Worm (Caenorhabditis elegans) whole organism, L4/young adult: ENCODE results near the gene C54D10.13.

ENCODE experiments used
- W03F9.2 ChIP-seq: fragments of 150-350 bp; optimal IDR thresholded peaks from 2 replicates; lab custom pipeline; 2014; ENCODE audit warnings: missing biosample characterization, missing genetic modification characterization
- dao-5 ChIP-seq: sonication (generic microtip); optimal IDR thresholded peaks from 2 replicates; lab custom pipeline; 2016; ENCODE audit warnings: missing genotype, missing genetic modification characterization, moderate library complexity, missing compliant biosample characterization
- him-1 ChIP-seq: sonication (generic microtip); optimal IDR thresholded peaks from 2 replicates; lab custom pipeline; 2016; ENCODE audit warnings: missing genotype, missing genetic modification reagents, missing genetic modification characterization, missing compliant biosample characterization

DNA sequence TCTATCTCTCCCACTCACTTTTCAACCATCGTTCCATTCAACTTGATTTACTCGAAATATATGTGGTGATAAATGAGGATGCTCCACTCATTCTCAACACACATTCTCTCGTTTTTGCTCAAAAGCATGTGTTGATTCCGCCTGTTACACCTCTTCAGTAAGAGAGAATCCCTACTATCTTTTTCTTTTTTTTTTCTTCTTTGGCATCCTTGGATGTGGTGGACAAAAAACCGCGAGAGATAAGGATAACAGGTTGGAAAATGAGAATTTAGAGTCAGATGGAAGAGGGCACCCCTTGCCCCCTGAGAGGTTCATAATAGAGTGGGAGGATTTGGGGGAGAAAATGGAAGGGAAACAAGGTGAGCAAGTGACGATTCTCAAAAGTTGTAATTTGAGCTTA lies 46.9 kb upstream of the C54D10.13 start:
- TF ChIP-seq dao-5 (tag; lab: Kevin White, UChicago) (no peak), W03F9.2 (tag; lab: Kevin White, UChicago) (no peak), him-1 (tag; lab: Kevin White, UChicago) (no peak)
